Worm (Caenorhabditis elegans) whole organism, L3 larva: ENCODE measurements around the gene nlp-25.

Experiments used
- aly-2 ChIP-seq: fragments of 150-350 bp; optimal IDR thresholded peaks from 2 replicates; lab custom pipeline; 2014; ENCODE audit warnings: missing biosample characterization, missing genetic modification characterization
- ama-1 ChIP-seq: fragments of 150-350 bp; optimal IDR thresholded peaks from 2 replicates; lab custom pipeline; 2018
- daf-12 ChIP-seq: fragments of 150-350 bp; optimal IDR thresholded peaks from 2 replicates; lab custom pipeline; 2014; ENCODE audit warnings: missing biosample characterization, missing genetic modification reagents, missing genetic modification characterization
- elt-2 ChIP-seq: sonication (generic microtip); optimal IDR thresholded peaks from 2 replicates; lab custom pipeline; 2016; ENCODE audit warnings: missing genetic modification reagents, mild to moderate bottlenecking, missing genetic modification characterization, missing compliant biosample characterization
- nhr-11 ChIP-seq: fragments of 150-350 bp; optimal IDR thresholded peaks from 2 replicates; lab custom pipeline; 2014; ENCODE audit warnings: missing biosample characterization, missing genetic modification characterization
- nhr-237 ChIP-seq: fragments of 150-350 bp; optimal IDR thresholded peaks from 2 replicates; lab custom pipeline; 2014; ENCODE audit warnings: missing biosample characterization, missing genetic modification characterization
- nhr-67 ChIP-seq: fragments of 150-350 bp; optimal IDR thresholded peaks from 2 replicates; lab custom pipeline; 2014; ENCODE audit warnings: missing biosample characterization, missing genetic modification characterization
- pqm-1 ChIP-seq: fragments of 150-350 bp; optimal IDR thresholded peaks from 2 replicates; lab custom pipeline; 2017; ENCODE audit warnings: missing biosample characterization, missing genetic modification characterization, inconsistent platforms
- snpc-4 ChIP-seq: fragments of 150-350 bp; optimal IDR thresholded peaks from 2 replicates; lab custom pipeline; 2014; ENCODE audit warnings: missing biosample characterization, missing genetic modification characterization
- tbx-2 ChIP-seq: sonication (generic microtip); optimal IDR thresholded peaks from 2 replicates; lab custom pipeline; 2016; ENCODE audit warnings: mild to moderate bottlenecking, missing genetic modification characterization, missing compliant biosample characterization
- unc-39 ChIP-seq: sonication (generic microtip); optimal IDR thresholded peaks from 4 replicates; lab custom pipeline; 2017; ENCODE audit warnings: missing biosample characterization, missing genetic modification characterization

DNA sequence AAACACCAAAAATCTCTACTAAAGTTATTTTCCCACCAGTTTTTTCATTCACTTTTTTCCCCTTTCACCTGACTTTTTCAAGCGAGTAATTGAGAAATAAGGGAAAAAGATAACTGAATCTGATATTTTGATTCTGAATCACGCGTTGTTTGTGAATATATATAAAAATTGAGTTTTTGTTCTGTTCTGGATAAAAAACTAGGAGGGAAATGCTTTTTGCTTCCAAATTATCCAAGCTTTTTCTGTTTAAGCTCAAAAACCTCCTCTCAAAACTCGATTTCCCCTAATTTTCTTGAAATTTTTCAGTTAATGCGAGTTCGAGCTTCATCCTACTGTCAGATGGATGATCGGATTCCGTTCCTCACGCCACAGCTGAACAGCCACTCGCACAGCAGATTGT is 40.9 kb upstream of the nlp-25 start, which contains the start of gene kcnl-1:
- no peak for TF ChIP-seq nhr-67 (tag; lab: Kevin White, UChicago)
- TF ChIP-seq tbx-2 (tag; lab: Kevin White, UChicago), result no peak
- TF ChIP-seq pqm-1 (tag; lab: Kevin White, UChicago), result no peak
- no peak for TF ChIP-seq nhr-237
- no peak for TF ChIP-seq snpc-4 (tag; lab: Kevin White, UChicago)
- TF ChIP-seq aly-2 (tag; lab: Kevin White, UChicago), result no peak
- TF ChIP-seq ama-1, result no peak
- no peak for TF ChIP-seq elt-2 (tag; lab: Kevin White, UChicago)
- no peak for TF ChIP-seq nhr-11 (tag; lab: Kevin White, UChicago)
- no peak for TF ChIP-seq daf-12
- TF ChIP-seq unc-39 (tag; lab: Kevin White, UChicago), result no peak
